Worm (Caenorhabditis elegans): ENCODE data around the gene alp-1.
A peak's percentile ranks its signal among the peaks of the same experiment; 100 is the strongest.

The alp-1 gene

ce11 chrIV:8852194-8852593 lies at the start of gene alp-1:
alp-1 (plus strand) TSS chrIV:8852494.
- TF ChIP-seq sem-4 (tag; optimal IDR thresholded peaks at IDR 0.05): no peak
- TF ChIP-seq nhr-12 (tag; optimal IDR thresholded peaks at IDR 0.05): no peak
- TF ChIP-seq R02D3.7 (tag; optimal IDR thresholded peaks at IDR 0.05): no peak
- no peak for TF ChIP-seq snpc-4 (tag; optimal IDR thresholded peaks at IDR 0.05)
- TF ChIP-seq unc-62 (GFP tag; optimal IDR thresholded peaks at IDR 0.05): no peak
- no peak for TF ChIP-seq ztf-11 (tag; optimal IDR thresholded peaks at IDR 0.05)
- no peak for TF ChIP-seq fos-1 (tag; optimal IDR thresholded peaks at IDR 0.05)
- no peak for TF ChIP-seq ztf-4 (tag; optimal IDR thresholded peaks at IDR 0.05)
- TF ChIP-seq sma-3 (GFP tag; optimal IDR thresholded peaks at IDR 0.05): no peak
- no peak for TF ChIP-seq nhr-129 (tag; optimal IDR thresholded peaks at IDR 0.05)

DNA sequence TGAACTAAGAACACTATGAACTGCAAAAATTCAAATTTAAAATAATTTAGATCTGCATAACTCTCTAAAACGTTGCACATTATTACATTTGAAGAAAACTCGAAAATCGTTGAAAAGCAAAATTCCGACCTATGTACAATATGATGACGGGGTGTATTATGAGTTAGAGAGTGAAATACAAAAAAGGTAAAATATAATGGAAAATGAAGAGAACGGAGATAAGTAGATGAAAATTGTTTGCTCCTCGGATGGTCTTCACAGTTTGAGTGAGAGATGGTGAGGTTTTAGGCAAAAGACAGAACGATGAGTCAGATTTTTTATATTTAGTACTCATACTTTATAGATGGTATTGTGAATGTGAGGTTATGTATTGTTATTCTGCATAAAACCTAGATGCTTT lies 45.0 kb upstream of the alp-1 start:
- no peak for TF ChIP-seq elt-3 (tag; optimal IDR thresholded peaks at IDR 0.05)
- peak; percentile 78 for TF ChIP-seq fos-1 (tag; optimal IDR thresholded peaks at IDR 0.05)
- no peak for TF ChIP-seq R02D3.7 (tag; optimal IDR thresholded peaks at IDR 0.05)

- TF ChIP-seq crh-2 (tag; optimal IDR thresholded peaks at IDR 0.05): no peak
- no peak for TF ChIP-seq egl-27 (tag; optimal IDR thresholded peaks at IDR 0.05)
- TF ChIP-seq fos-1 (tag; optimal IDR thresholded peaks at IDR 0.05): no peak
- peak; percentile 28 for TF ChIP-seq sma-9 (GFP tag; optimal IDR thresholded peaks at IDR 0.05)
- TF ChIP-seq sma-9 (tag; optimal IDR thresholded peaks at IDR 0.05): no peak
- TF ChIP-seq nhr-77 (tag; optimal IDR thresholded peaks at IDR 0.05): no peak
- TF ChIP-seq ceh-82 (tag; optimal IDR thresholded peaks at IDR 0.05): no peak
- TF ChIP-seq dmd-4 (tag; optimal IDR thresholded peaks at IDR 0.05): no peak
- TF ChIP-seq ZK546.5 (tag; optimal IDR thresholded peaks at IDR 0.05): no peak
- no peak for TF ChIP-seq unc-39 (tag; optimal IDR thresholded peaks at IDR 0.05)
- no peak for TF ChIP-seq nhr-10 (tag; optimal IDR thresholded peaks at IDR 0.05)
- TF ChIP-seq nhr-129 (tag; optimal IDR thresholded peaks at IDR 0.05): peak; percentile 13
- no peak for TF ChIP-seq sma-3 (GFP tag; optimal IDR thresholded peaks at IDR 0.05)
- peak; percentile 8 for TF ChIP-seq C34F6.9 (tag; optimal IDR thresholded peaks at IDR 0.05)
- no peak for TF ChIP-seq nhr-11 (tag; optimal IDR thresholded peaks at IDR 0.05)
- TF ChIP-seq zag-1 (tag; optimal IDR thresholded peaks at IDR 0.05): no peak
- TF ChIP-seq mdl-1 (tag; optimal IDR thresholded peaks at IDR 0.05): no peak
- peak; percentile 51 for TF ChIP-seq F13H6.1 (tag; optimal IDR thresholded peaks at IDR 0.05)
Observed at ce11 chrIV:8813614-8814013, 38.7 kb upstream of the alp-1 start, which contains the start of gene exc-5. exc-5 (minus strand) TSS chrIV:8813670.

ce11 chrIV:8815162-8815561 lies 37.1 kb upstream of the alp-1 start:
- TF ChIP-seq lin-11 (tag; optimal IDR thresholded peaks at IDR 0.05) (no peak), nhr-12 (tag; optimal IDR thresholded peaks at IDR 0.05) (no peak), nhr-23 (tag; optimal IDR thresholded peaks at IDR 0.05) (no peak), Y55F3AM.14 (GFP tag; optimal IDR thresholded peaks at IDR 0.05) (no peak), skn-1 (tag; optimal IDR thresholded peaks at IDR 0.05) (no peak), sma-9 (GFP tag; optimal IDR thresholded peaks at IDR 0.05) (peak; percentile 55), sma-9 (tag; optimal IDR thresholded peaks at IDR 0.05) (no peak), dmd-4 (tag; optimal IDR thresholded peaks at IDR 0.05) (no peak), nhr-21 (tag; optimal IDR thresholded peaks at IDR 0.05) (peak; percentile 23), mdl-1 (tag; optimal IDR thresholded peaks at IDR 0.05) (no peak), nhr-25 (tag; optimal IDR thresholded peaks at IDR 0.05) (peak; percentile 29), zag-1 (tag; optimal IDR thresholded peaks at IDR 0.05) (no peak), nhr-129 (tag; optimal IDR thresholded peaks at IDR 0.05) (no peak), nhr-77 (tag; optimal IDR thresholded peaks at IDR 0.05) (no peak), ztf-11 (tag; optimal IDR thresholded peaks at IDR 0.05) (no peak), lin-39 (tag; optimal IDR thresholded peaks at IDR 0.05) (no peak), gmeb-1 (tag; optimal IDR thresholded peaks at IDR 0.05) (no peak), sma-3 (GFP tag; optimal IDR thresholded peaks at IDR 0.05) (peak; percentile 21), snpc-4 (tag; optimal IDR thresholded peaks at IDR 0.05) (no peak), nhr-237 (tag; optimal IDR thresholded peaks at IDR 0.05) (no peak), ceh-16 (tag; optimal IDR thresholded peaks at IDR 0.05) (no peak), blmp-1 (tag; optimal IDR thresholded peaks at IDR 0.05; ENCODE audit: insufficient read depth) (no peak)

DNA sequence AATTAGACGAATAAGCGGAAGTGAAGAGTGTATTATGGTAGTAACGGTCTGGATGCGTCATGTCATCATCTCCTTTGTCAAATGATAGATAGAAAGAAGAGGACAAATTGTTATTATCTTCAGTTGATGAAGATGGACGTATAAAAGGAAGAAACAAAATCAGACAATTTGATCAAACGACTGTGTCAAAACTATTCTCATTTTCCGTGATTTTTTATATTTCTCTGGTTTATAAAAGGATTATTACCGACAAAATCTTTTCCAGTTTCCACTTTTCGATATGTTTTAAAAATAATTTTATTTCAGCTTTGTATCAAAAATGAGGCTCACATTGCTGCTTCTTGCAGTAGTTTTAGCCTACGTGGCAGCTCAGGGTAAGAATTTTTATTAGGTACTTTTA lies 36.3 kb upstream of the alp-1 start, which contains the start of gene grsp-2:
Gene grsp-2, plus strand, starts transcription at position 301 of the 400 bp plus-strand sequence.
- TF ChIP-seq nhr-23 (tag; optimal IDR thresholded peaks at IDR 0.05) (no peak), skn-1 (tag; optimal IDR thresholded peaks at IDR 0.05) (no peak), elt-3 (tag; optimal IDR thresholded peaks at IDR 0.05) (no peak), Y55F3AM.14 (GFP tag; optimal IDR thresholded peaks at IDR 0.05) (no peak), crh-2 (tag; optimal IDR thresholded peaks at IDR 0.05) (no peak), sem-4 (tag; optimal IDR thresholded peaks at IDR 0.05) (no peak), sma-3 (GFP tag; optimal IDR thresholded peaks at IDR 0.05) (peak; percentile 35)

Measured in whole organism, L2 larva.